Worm (Caenorhabditis elegans) whole organism, late embryonic: ENCODE data around the gene F22F7.4.

ENCODE experiments used
- ama-1 ChIP-seq: fragments of 150-350 bp; optimal IDR thresholded peaks from 2 replicates; lab custom pipeline; 2014
- nhr-11 ChIP-seq: fragments of 150-350 bp; optimal IDR thresholded peaks from 2 replicates; lab custom pipeline; 2014; ENCODE audit warnings: missing biosample characterization, missing genetic modification characterization
- pqm-1 ChIP-seq: sonication (generic microtip); optimal IDR thresholded peaks from 2 replicates; lab custom pipeline; 2016; ENCODE audit warnings: missing genetic modification characterization, missing compliant biosample characterization

- TF ChIP-seq ama-1 (no peak), nhr-11 (tag; lab: Kevin White, UChicago) (no peak), pqm-1 (tag; lab: Kevin White, UChicago) (no peak)
Observed at ce11 chrV:2054254-2054653, 51.6 kb downstream of the F22F7.4 start.
